Fruit fly (Drosophila melanogaster) whole organism, embryonic: ENCODE results near the gene Atpalpha.

ENCODE experiments used
- Aef1 ChIP-seq: fragments of 200-800 bp; sonication (Bioruptor generic); IDR thresholded peaks from 3 replicates; pipeline ENCODE4 v1.3.6; 2022; ENCODE audit warnings: missing biosample characterization, missing genetic modification characterization
- Atf3 ChIP-seq: fragments of 200-800 bp; sonication (Bioruptor generic); optimal IDR thresholded peaks from 3 replicates; lab custom pipeline; 2016; ENCODE audit warnings: missing biosample characterization, missing genetic modification characterization
- BEAF-32 ChIP-seq: fragments of 200-800 bp; sonication (Bioruptor generic); optimal IDR thresholded peaks from 3 replicates; lab custom pipeline; 2017; ENCODE audit warnings: missing biosample characterization, missing genetic modification characterization, mild to moderate bottlenecking, moderate library complexity, missing genetic modification reagents
- BtbVII ChIP-seq: fragments of 200-800 bp; sonication (Bioruptor generic); optimal IDR thresholded peaks from 3 replicates; lab custom pipeline; 2017; ENCODE audit warnings: missing biosample characterization, mild to moderate bottlenecking, missing genetic modification characterization
- CG10274 ChIP-seq: fragments of 200-800 bp; sonication (Bioruptor generic); optimal IDR thresholded peaks from 3 replicates; lab custom pipeline; 2017; ENCODE audit warnings: missing biosample characterization, mild to moderate bottlenecking, missing genetic modification characterization
- CG10366 ChIP-seq: fragments of 200-800 bp; sonication (Bioruptor generic); IDR thresholded peaks from 2 replicates; pipeline ENCODE4 v1.3.6; 2022; ENCODE audit warnings: missing biosample characterization, missing genetic modification characterization
- CG10462 ChIP-seq: fragments of 200-800 bp; sonication (Bioruptor generic); optimal IDR thresholded peaks from 2 replicates; lab custom pipeline; 2016; ENCODE audit warnings: missing biosample characterization, missing genetic modification characterization
- CG12219 ChIP-seq: fragments of 200-800 bp; sonication (Bioruptor generic); optimal IDR thresholded peaks from 3 replicates; lab custom pipeline; 2018; ENCODE audit warnings: missing biosample characterization, mild to moderate bottlenecking, missing genetic modification characterization
- CG13624 ChIP-seq: fragments of 200-800 bp; sonication (Bioruptor generic); optimal IDR thresholded peaks from 2 replicates; lab custom pipeline; 2016; ENCODE audit warnings: missing biosample characterization, missing genetic modification characterization
- CG14860 ChIP-seq: fragments of 200-800 bp; sonication (Bioruptor generic); IDR thresholded peaks from 3 replicates; pipeline ENCODE4 v1.3.6; 2022; ENCODE audit warnings: missing biosample characterization, missing genetic modification characterization; ENCODE audit not compliant: partially characterized antibody
- CG17829 ChIP-seq: fragments of 200-800 bp; optimal IDR thresholded peaks from 2 replicates; lab custom pipeline; 2019; ENCODE audit warnings: missing biosample characterization, mild to moderate bottlenecking, missing genetic modification characterization, moderate library complexity
- CG1792 ChIP-seq: fragments of 200-800 bp; sonication (Bioruptor generic); optimal IDR thresholded peaks from 2 replicates; lab custom pipeline; 2016; ENCODE audit warnings: missing biosample characterization, missing genetic modification characterization
- CG18619 ChIP-seq: fragments of 200-800 bp; sonication (Bioruptor generic); optimal IDR thresholded peaks from 3 replicates; lab custom pipeline; 2017; ENCODE audit warnings: missing biosample characterization, mild to moderate bottlenecking, missing genetic modification characterization
- CG2889 ChIP-seq: fragments of 200-800 bp; sonication (Bioruptor generic); IDR thresholded peaks from 3 replicates; pipeline ENCODE4 v1.3.6; 2022; ENCODE audit warnings: missing biosample characterization, missing genetic modification characterization
- CG31388 ChIP-seq: fragments of 200-800 bp; sonication (Bioruptor generic); optimal IDR thresholded peaks from 2 replicates; lab custom pipeline; 2016; ENCODE audit warnings: missing biosample characterization, missing genetic modification characterization
- CG34224 ChIP-seq: fragments of 200-800 bp; sonication (Bioruptor generic); IDR thresholded peaks from 3 replicates; pipeline ENCODE4 v1.3.6; 2022; ENCODE audit warnings: missing biosample characterization, missing genetic modification characterization; ENCODE audit not compliant: partially characterized antibody
- CG34422 ChIP-seq: fragments of 200-800 bp; sonication (Bioruptor generic); IDR thresholded peaks from 3 replicates; pipeline ENCODE4 v1.3.6; 2022; ENCODE audit warnings: missing biosample characterization, missing genetic modification characterization
- CG4360 ChIP-seq: fragments of 200-800 bp; sonication (Bioruptor generic); IDR thresholded peaks from 2 replicates; pipeline ENCODE4 v1.3.6; 2022; ENCODE audit warnings: missing biosample characterization, missing genetic modification characterization
- CG4617 ChIP-seq: fragments of 200-800 bp; sonication (Bioruptor generic); optimal IDR thresholded peaks from 3 replicates; lab custom pipeline; 2016; ENCODE audit warnings: missing biosample characterization, missing genetic modification characterization, borderline replicate concordance
- CG8359 ChIP-seq: fragments of 200-800 bp; sonication (Bioruptor generic); optimal IDR thresholded peaks from 2 replicates; lab custom pipeline; 2017; ENCODE audit warnings: missing biosample characterization, mild to moderate bottlenecking, missing genetic modification characterization, borderline replicate concordance
- CG9215 ChIP-seq: fragments of 200-800 bp; sonication (Bioruptor generic); IDR thresholded peaks from 2 replicates; pipeline ENCODE4 v1.3.6; 2022; ENCODE audit warnings: missing biosample characterization, missing genetic modification characterization
- D ChIP-seq, 2 experiments: fragments of 200-800 bp in 1 of 2; fragments of >200 bp in 1 of 2; sonication (Bioruptor generic) in 1 of 2; optimal IDR thresholded peaks; 2 replicates in 1 of 2; 3 replicates in 1 of 2; lab custom pipeline; 2017; ENCODE audit warnings: mild to moderate bottlenecking in 1 of 2, missing biosample characterization in 1 of 2, missing genetic modification characterization in 1 of 2, missing genetic modification reagents in 1 of 2
- Neu2 ChIP-seq: fragments of 200-800 bp; sonication (Bioruptor generic); optimal IDR thresholded peaks from 3 replicates; lab custom pipeline; 2016; ENCODE audit warnings: missing biosample characterization, missing genetic modification characterization, borderline replicate concordance
- Oli ChIP-seq: fragments of 200-800 bp; sonication (Bioruptor generic); optimal IDR thresholded peaks from 2 replicates; lab custom pipeline; 2018; ENCODE audit warnings: missing biosample characterization, mild to moderate bottlenecking, missing genetic modification characterization, moderate library complexity
- Side ChIP-seq: fragments of 200-800 bp; sonication (Bioruptor generic); optimal IDR thresholded peaks from 2 replicates; lab custom pipeline; 2016; ENCODE audit warnings: missing biosample characterization, missing genetic modification characterization
- Sox100B ChIP-seq: fragments of 200-800 bp; sonication (Bioruptor generic); optimal IDR thresholded peaks from 3 replicates; lab custom pipeline; 2018; ENCODE audit warnings: missing biosample characterization, mild to moderate bottlenecking, missing genetic modification characterization
- Spps ChIP-seq: fragments of 200-800 bp; sonication (Bioruptor generic); optimal IDR thresholded peaks from 2 replicates; lab custom pipeline; 2018; ENCODE audit warnings: missing biosample characterization, mild to moderate bottlenecking, missing genetic modification characterization
- bigmax ChIP-seq: fragments of 200-800 bp; sonication (Bioruptor generic); optimal IDR thresholded peaks from 2 replicates; lab custom pipeline; 2018; ENCODE audit warnings: missing biosample characterization, mild to moderate bottlenecking, missing genetic modification characterization
- cas ChIP-seq: fragments of 200-800 bp; sonication (Bioruptor generic); IDR thresholded peaks from 2 replicates; pipeline ENCODE4 v1.3.6; 2022; ENCODE audit warnings: missing biosample characterization, missing genetic modification characterization
- ci ChIP-seq: fragments of 200-800 bp; sonication (Bioruptor generic); IDR thresholded peaks from 3 replicates; pipeline ENCODE4 v1.3.6; 2022; ENCODE audit warnings: missing biosample characterization, missing genetic modification characterization
- fu2 ChIP-seq: fragments of 200-800 bp; sonication (Bioruptor generic); optimal IDR thresholded peaks from 2 replicates; lab custom pipeline; 2016; ENCODE audit warnings: missing biosample characterization, missing genetic modification characterization
- gce ChIP-seq: fragments of 200-800 bp; sonication (Bioruptor generic); IDR thresholded peaks from 3 replicates; pipeline ENCODE4 v1.3.6; 2022; ENCODE audit warnings: missing biosample characterization, missing genetic modification characterization
- hkb ChIP-seq, 2 experiments: fragments of 200-800 bp in 1 of 2; fragments of >200 bp in 1 of 2; sonication (Bioruptor generic) in 1 of 2; IDR thresholded peaks in 1 of 2; optimal IDR thresholded peaks in 1 of 2; 2 replicates each; pipeline versions ENCODE4 v1.3.6 to Lab custom; 2017 to 2022; ENCODE audit warnings: missing biosample characterization in 1 of 2, missing genetic modification characterization in 1 of 2
- jigr1 ChIP-seq: fragments of 200-800 bp; sonication (Bioruptor generic); IDR thresholded peaks from 3 replicates; pipeline ENCODE4 v1.3.6; 2022; ENCODE audit warnings: missing biosample characterization, missing genetic modification characterization
- jumu ChIP-seq: fragments of 200-800 bp; sonication (Bioruptor generic); optimal IDR thresholded peaks from 3 replicates; lab custom pipeline; 2016; ENCODE audit warnings: missing biosample characterization, missing genetic modification characterization
- lbe ChIP-seq: fragments of 200-800 bp; sonication (Bioruptor generic); optimal IDR thresholded peaks from 2 replicates; lab custom pipeline; 2016; ENCODE audit warnings: missing biosample characterization, mild to moderate bottlenecking, missing genetic modification characterization
- lmd ChIP-seq: fragments of 200-800 bp; sonication (Bioruptor generic); IDR thresholded peaks from 2 replicates; pipeline ENCODE4 v1.3.6; 2022; ENCODE audit warnings: missing biosample characterization, missing genetic modification characterization
- lola ChIP-seq, 3 experiments: fragments of >200 bp in 2 of 3; fragments of 200-800 bp in 1 of 3; sonication (Bioruptor generic) in 1 of 3; optimal IDR thresholded peaks; 2 replicates each; lab custom pipeline; 2017 to 2019; ENCODE audit warnings: missing biosample characterization in 3 of 3, missing genetic modification characterization in 3 of 3, mild to moderate bottlenecking in 1 of 3, moderate library complexity in 1 of 3
- nmo ChIP-seq: fragments of 200-800 bp; sonication (Bioruptor generic); optimal IDR thresholded peaks from 2 replicates; lab custom pipeline; 2018; ENCODE audit warnings: missing biosample characterization, mild to moderate bottlenecking, missing genetic modification characterization, moderate library complexity
- odd ChIP-seq: fragments of 200-800 bp; sonication (Bioruptor generic); optimal IDR thresholded peaks from 2 replicates; lab custom pipeline; 2017; ENCODE audit warnings: missing biosample characterization, mild to moderate bottlenecking, missing genetic modification characterization
- org-1 ChIP-seq: fragments of 200-800 bp; sonication (Bioruptor generic); optimal IDR thresholded peaks from 2 replicates; lab custom pipeline; 2017; ENCODE audit warnings: missing biosample characterization, missing genetic modification characterization
- pros ChIP-seq: fragments of 200-800 bp; sonication (Bioruptor generic); optimal IDR thresholded peaks from 3 replicates; lab custom pipeline; 2019; ENCODE audit warnings: missing biosample characterization, mild to moderate bottlenecking, missing genetic modification characterization, moderate library complexity
- pzg ChIP-seq: fragments of 200-800 bp; sonication (Bioruptor generic); optimal IDR thresholded peaks from 3 replicates; lab custom pipeline; 2018; ENCODE audit warnings: missing biosample characterization, mild to moderate bottlenecking, missing genetic modification characterization, moderate library complexity
- ro ChIP-seq: fragments of 200-800 bp; sonication (Bioruptor generic); IDR thresholded peaks from 2 replicates; pipeline ENCODE4 v1.3.6; 2022; ENCODE audit warnings: missing biosample characterization, missing genetic modification characterization
- row ChIP-seq: fragments of 200-800 bp; sonication (Bioruptor generic); IDR thresholded peaks from 3 replicates; pipeline ENCODE4 v1.3.6; 2022; ENCODE audit warnings: missing biosample characterization, missing genetic modification characterization
- sc ChIP-seq, 3 experiments: fragments of >200 bp in 2 of 3; fragments of 200-800 bp in 1 of 3; sonication (Bioruptor generic) in 1 of 3; optimal IDR thresholded peaks; 2 replicates in 2 of 3; 3 replicates in 1 of 3; lab custom pipeline; 2017; ENCODE audit warnings: mild to moderate bottlenecking in 1 of 3, missing biosample characterization in 1 of 3, missing genetic modification characterization in 1 of 3, missing genetic modification reagents in 1 of 3
- sqz ChIP-seq: fragments of 200-800 bp; sonication (Bioruptor generic); optimal IDR thresholded peaks from 3 replicates; lab custom pipeline; 2018; ENCODE audit warnings: missing biosample characterization, mild to moderate bottlenecking, missing genetic modification characterization
- tio ChIP-seq: fragments of 200-800 bp; sonication (Bioruptor generic); optimal IDR thresholded peaks from 2 replicates; lab custom pipeline; 2017; ENCODE audit warnings: missing biosample characterization, missing genetic modification characterization, inconsistent platforms
- vnd ChIP-seq: fragments of 200-800 bp; sonication (Bioruptor generic); IDR thresholded peaks from 3 replicates; pipeline ENCODE4 v1.3.6; 2022; ENCODE audit warnings: missing biosample characterization, missing genetic modification characterization; ENCODE audit not compliant: partially characterized antibody

Gene Atpalpha

dm6 chr3R:20989657-20990056, 41.1 kb downstream of the Atpalpha start (continued):
- TF ChIP-seq sqz (GFP tag; lab: Kevin White, UChicago): no peak
- no peak for TF ChIP-seq Neu2
- no peak for TF ChIP-seq sc (optimal IDR thresholded peaks at IDR 0.05; lab: Kevin White, UChicago)
- peak; percentile 11 for TF ChIP-seq sc (GFP tag; optimal IDR thresholded peaks at IDR 0.05; lab: Kevin White, UChicago)
- TF ChIP-seq lola (GFP tag; optimal IDR thresholded peaks at IDR 0.05; lab: Kevin White, UChicago): no peak
- TF ChIP-seq CG14860: no peak
- TF ChIP-seq tio (GFP tag; lab: Kevin White, UChicago): peak; percentile 45
- TF ChIP-seq CG4360 (GFP tag; lab: Robert Waterston, UW): 0 out of 2 replicates have a peak, but pooled peaks have one; percentile 13
- TF ChIP-seq CG18619: peak; percentile 64
- no peak for TF ChIP-seq vnd
- no peak for TF ChIP-seq CG2889 (GFP tag; lab: Robert Waterston, UW)
- TF ChIP-seq Sox100B (GFP tag; lab: Kevin White, UChicago): peak; percentile 67
- no peak; the same call in 1 of the 2 replicates for TF ChIP-seq CG10366 (GFP tag; lab: Robert Waterston, UW)
- TF ChIP-seq nmo: peak; percentile 64
- TF ChIP-seq bigmax (GFP tag; lab: Kevin White, UChicago): no peak
- peak; percentile 72 for TF ChIP-seq BtbVII
- TF ChIP-seq CG34422 (GFP tag; lab: Robert Waterston, UW): 0 out of 3 replicates have a peak, but pooled peaks have one; percentile 36
- peak; percentile 47 for TF ChIP-seq CG1792 (GFP tag; lab: Kevin White, UChicago)
- peak; percentile 73 for TF ChIP-seq row (GFP tag; lab: Robert Waterston, UW)
- no peak for TF ChIP-seq hkb (optimal IDR thresholded peaks at IDR 0.05; lab: Kevin White, UChicago)
- peak; percentile 46; the same call in 1 of the 2 replicates for TF ChIP-seq hkb (GFP tag; IDR thresholded peaks at IDR 0.05; lab: Robert Waterston, UW)
- peak; percentile 68 for TF ChIP-seq Oli (tag; lab: Kevin White, UChicago)
- TF ChIP-seq jigr1 (GFP tag; lab: Robert Waterston, UW): no peak
- peak; percentile 13 for TF ChIP-seq CG12219 (GFP tag; lab: Kevin White, UChicago)
- TF ChIP-seq CG31388 (GFP tag; lab: Kevin White, UChicago): no peak
- no peak for TF ChIP-seq ro (GFP tag; lab: Robert Waterston, UW)
- TF ChIP-seq CG10274: peak; percentile 44
- no peak for TF ChIP-seq CG8359 (GFP tag; lab: Kevin White, UChicago)
- peak; percentile 50 for TF ChIP-seq odd
- no peak for TF ChIP-seq pros
- no peak for TF ChIP-seq BEAF-32 (GFP tag; lab: Kevin White, UChicago)
- no peak for TF ChIP-seq CG4617 (GFP tag; lab: Kevin White, UChicago)
- TF ChIP-seq CG13624 (GFP tag; lab: Kevin White, UChicago): peak; percentile 67
- peak; percentile 39 for TF ChIP-seq org-1
- no peak for TF ChIP-seq Spps (tag; lab: Kevin White, UChicago)
- no peak for TF ChIP-seq cas
- TF ChIP-seq Atf3 (GFP tag; lab: Kevin White, UChicago): no peak
- TF ChIP-seq fu2: peak; percentile 37
- no peak for TF ChIP-seq CG10462
- TF ChIP-seq pzg (GFP tag; lab: Kevin White, UChicago): no peak
- peak; percentile 36; the same call in 2 of the 3 replicates for TF ChIP-seq Aef1
- TF ChIP-seq gce (GFP tag; lab: Robert Waterston, UW): no peak
- peak; percentile 32 for TF ChIP-seq Side
- TF ChIP-seq D (optimal IDR thresholded peaks at IDR 0.05; lab: Kevin White, UChicago): no peak
- TF ChIP-seq D (GFP tag; optimal IDR thresholded peaks at IDR 0.05; lab: Kevin White, UChicago): peak; percentile 52
- peak; percentile 51 for TF ChIP-seq CG17829 (tag; lab: Kevin White, UChicago)
- TF ChIP-seq jumu: peak; percentile 47
- TF ChIP-seq lmd (GFP tag; lab: Robert Waterston, UW): peak; percentile 70
- no peak for TF ChIP-seq CG34224 (GFP tag; lab: Robert Waterston, UW)
- TF ChIP-seq CG9215 (GFP tag; lab: Robert Waterston, UW): peak; percentile 71
- no peak for TF ChIP-seq lbe (GFP tag; lab: Kevin White, UChicago)
- TF ChIP-seq ci (GFP tag; lab: Robert Waterston, UW): no peak
